Fruit fly (Drosophila melanogaster): ENCODE results near the gene Usp30.
A peak's percentile ranks its signal among the peaks of the same experiment; 100 is the strongest.

Gene Usp30

DNA sequence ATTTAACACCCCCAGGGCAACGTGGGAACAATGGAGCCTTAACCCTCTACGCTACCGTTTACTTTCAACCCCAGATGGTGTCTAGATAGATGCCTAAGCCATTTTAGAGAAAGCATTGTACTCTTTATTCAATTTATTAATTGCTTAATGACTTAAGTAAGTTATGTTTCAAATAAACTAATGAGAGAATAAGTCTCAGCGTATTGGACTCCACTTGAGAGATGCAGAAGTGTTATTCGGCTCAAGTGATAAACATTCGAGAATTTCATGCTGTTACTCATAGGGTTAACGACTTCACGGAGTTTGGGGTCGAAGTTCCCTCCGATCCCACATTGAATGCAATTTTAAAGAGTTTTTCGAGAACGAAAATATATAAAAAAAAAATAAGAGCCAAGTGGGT lies 8.7 kb upstream of the Usp30 start:
- TF ChIP-seq noc (tag; optimal IDR thresholded peaks at IDR 0.05) = no peak

DNA sequence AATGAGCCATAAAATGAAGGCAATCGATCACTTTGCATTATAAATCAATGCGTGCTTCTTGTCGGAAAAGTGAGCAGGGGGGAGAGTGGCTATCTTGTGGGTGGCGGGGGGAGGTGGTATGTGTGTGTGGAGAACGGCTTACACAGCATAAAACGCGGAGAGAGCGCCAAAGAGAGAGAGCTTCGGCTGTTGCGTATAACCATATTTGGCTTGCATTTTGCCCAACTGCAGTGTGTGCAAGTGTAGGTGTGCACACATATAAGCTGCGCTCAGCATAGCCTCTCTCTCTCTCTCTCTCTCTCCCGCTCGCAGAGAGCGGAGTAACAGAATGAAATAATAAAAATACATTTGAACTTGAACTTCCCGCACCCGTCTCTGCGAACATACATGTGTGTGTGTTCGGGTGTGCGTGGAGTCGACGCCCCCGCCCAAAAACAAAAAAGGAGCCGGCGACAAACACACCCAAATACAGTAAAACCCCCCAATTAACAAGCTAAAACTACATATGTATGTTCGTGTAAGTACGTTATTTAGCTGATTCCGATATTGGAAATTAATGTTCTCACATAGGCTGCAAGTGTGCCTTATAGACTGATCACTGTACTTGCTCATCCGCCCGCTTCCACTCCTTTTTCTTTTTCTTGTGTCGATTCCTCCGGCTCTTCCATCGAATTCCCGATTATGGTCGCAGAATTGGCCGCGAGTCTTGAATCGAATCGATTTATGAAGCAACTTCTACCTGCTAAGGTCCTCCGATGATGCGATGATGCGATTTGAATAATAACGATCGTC lies 7.4 kb upstream of the Usp30 start:
- TF ChIP-seq noc (tag; optimal IDR thresholded peaks at IDR 0.05) = no peak

DNA sequence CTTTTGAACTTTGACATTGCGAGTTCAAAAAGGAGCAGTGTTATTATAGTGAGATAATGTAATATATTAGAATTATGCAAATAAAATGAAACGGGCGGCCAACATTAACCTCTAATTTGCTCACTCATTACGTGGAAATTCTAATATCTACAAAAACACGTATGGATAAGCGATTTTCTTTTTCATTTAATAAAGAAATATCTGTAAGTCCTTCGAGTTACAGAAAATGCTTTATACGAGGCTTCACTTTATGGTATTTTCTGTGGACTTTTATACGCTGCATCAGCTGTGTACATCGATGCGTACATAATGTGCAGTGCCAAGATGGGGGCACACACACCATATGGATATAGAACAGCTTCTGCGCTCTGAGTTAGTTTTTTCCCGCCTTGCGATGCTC lies 6.4 kb upstream of the Usp30 start:
- TF ChIP-seq noc (tag; optimal IDR thresholded peaks at IDR 0.05) = no peak

DNA sequence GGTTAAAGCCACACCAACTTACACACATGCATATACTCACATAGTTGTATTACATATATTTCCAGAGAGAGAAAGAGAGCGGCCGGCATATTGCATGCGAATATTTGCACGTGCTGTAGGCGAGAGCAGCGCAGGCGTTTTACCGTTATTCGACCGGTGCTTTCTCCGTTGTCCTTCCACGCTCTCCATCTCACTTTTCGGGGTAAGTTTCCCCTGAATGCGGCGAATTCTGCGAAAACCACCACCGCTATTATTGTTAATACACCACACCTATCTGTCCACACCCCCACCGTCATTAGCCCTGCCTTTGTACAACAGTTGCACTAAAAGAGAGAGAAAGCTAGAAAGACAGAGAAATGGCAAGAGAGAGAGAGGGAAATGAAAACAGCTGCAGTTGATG lies 5.9 kb upstream of the Usp30 start:
- no peak for TF ChIP-seq noc (tag; optimal IDR thresholded peaks at IDR 0.05)

DNA sequence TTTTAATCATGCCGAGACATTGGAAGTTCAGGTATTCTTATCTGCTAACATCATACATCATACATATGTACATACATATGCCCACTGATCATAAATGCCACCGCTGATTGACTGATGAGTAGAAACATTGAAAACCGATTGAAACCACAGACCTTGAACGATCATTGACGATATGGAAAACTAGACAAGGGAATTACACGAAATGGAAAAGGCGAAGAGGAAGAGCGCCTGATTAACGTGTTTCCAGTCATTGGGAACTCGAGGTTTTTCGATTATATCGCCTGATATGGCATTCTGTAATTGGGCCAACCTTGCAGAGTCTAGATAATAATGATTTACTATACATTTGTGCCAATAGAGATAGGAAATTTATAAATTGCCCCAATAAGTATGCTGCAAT lies 5.3 kb upstream of the Usp30 start:
- no peak for TF ChIP-seq noc (tag; optimal IDR thresholded peaks at IDR 0.05)

DNA sequence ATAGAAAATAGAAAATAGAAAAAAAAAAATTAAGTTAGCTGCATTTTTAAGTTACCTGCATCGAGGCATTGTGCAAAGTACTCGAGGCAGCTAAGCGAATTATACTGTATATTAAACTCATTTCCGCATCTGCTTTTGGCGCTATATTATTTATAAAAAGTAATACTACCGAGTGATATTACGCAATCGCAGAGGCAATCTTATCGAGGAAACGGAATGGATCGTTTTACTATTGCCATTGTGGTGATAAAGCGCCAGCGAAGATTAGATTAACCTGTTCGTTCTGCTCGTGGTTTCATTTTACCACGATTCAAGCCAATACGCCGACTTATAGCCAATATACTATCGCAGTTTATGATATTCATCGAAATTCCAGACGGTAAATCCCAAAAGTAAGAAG lies 4.7 kb upstream of the Usp30 start:
- TF ChIP-seq noc (tag; optimal IDR thresholded peaks at IDR 0.05) = no peak

DNA sequence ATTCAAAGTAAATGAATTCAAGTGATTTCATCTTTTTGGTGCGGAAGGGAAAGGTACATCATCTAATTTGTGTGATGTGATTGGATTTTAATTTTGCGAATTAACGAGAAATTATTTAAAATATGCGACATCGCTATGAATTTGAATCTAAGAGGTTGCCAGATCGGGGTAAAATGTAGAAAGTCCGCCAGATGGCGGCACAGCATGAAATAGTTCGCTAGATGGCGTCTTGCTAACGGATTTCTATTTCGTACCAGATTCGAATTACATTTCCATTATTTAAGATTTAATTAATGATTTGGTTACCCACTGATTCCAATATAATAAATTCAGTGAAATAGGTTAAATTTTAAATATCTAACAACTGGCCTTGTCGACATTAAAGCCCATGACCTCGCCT lies 3.8 kb upstream of the Usp30 start:
- TF ChIP-seq noc (tag; optimal IDR thresholded peaks at IDR 0.05) = no peak

DNA sequence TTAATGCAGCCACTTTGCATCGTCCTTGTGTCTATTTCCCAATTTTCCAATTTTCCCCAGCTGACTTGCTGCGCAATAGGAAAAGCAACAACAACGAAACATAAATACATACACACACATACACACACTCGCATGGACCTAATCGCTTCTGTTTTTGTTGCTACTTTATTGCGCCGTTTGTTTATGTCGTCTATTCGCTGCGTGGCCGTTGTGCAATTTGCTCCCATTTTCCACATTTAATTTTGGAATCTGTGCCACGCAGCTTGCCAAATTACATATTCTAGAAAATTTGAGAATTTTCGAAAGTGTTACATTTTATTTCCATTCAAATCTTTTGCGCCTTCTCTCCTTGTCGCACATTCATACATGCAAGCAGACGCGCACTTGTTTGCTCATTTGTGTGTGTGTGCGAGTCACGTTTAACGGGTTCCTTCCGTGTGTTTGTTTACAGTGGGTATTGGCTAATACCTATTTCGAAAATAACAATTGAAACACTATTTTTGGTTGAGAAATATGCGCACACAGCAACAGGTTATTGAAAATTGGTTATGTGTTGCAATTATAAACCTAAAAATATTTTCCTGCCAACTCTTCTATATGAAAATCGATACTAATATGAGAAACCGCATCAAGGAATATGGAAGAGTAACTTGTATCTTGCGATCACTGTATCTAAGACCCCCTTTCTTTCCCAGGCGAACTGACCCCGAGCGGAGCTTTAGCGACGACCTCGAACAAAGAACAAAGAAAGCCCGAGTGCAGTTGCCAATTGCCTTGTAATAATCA lies 745 bp upstream of the Usp30 start:
- TF ChIP-seq noc (tag; optimal IDR thresholded peaks at IDR 0.05) = peak; percentile 59

DNA sequence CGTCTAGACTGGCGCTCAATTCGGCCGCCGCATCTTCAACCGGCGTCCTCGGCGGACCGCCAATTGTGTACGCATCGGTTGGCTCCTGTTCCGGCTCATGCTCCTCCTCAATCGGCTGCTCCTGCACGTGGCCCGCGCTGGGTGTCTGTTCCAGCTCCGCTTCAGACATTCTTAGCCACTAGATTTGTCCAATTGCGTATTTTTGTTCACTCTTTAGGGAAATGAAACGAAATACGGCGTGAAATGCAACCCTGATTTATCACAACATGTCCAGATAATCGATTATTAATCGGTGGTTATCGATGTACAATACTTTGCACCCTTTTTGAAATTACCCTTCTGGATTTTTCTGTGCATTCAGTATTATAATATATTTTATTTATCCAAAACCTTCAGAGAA lies 3.0 kb downstream of the Usp30 start, which contains the start of gene mof:
TSS of gene mof (minus strand) at position 270 of the 400 bp plus-strand sequence.
- no peak for TF ChIP-seq noc (tag; optimal IDR thresholded peaks at IDR 0.05)

DNA sequence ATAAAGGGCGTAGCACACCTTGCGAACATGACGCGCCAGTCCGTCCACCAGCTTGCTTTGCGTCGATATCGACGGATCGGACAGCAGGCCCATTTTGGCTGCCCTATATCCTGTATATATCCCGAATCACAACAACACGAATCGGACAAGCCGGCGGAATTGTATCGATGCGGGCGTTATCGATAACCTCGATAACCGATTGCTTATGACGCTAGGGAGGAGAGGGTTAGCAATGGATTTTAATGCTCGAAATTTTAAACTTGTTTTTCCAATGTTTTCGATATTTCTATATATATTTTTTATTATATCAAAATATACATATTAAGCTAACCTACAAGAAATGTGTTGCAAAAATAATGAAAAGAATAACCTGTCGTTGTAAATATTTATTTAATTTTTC lies 6.4 kb downstream of the Usp30 start, which contains the start of gene GAA1:
TSS of gene GAA1 (minus strand) at position 194 of the 400 bp plus-strand sequence.
- TF ChIP-seq noc (tag; optimal IDR thresholded peaks at IDR 0.05) = no peak

DNA sequence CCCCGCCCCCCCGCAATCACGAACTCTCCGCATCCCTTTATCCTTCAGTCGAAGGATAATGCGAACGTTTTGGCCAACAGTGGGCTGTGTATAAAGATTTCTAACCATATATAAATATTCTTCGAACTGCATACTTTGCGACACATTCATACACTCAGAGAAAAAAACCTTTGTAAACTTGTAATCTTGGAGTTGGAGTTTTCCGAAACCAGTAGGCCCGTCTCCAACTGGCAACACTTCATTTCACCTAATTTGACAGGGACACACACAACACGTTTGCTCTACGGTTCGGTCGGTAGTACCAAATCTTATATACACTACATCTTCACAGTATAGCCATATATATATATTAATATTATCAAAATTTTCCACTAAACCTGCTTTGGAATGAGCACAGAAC lies 10.8 kb downstream of the Usp30 start, which contains the start of gene CG15764:
TSS of gene CG15764 (plus strand) at position 301 of the 400 bp plus-strand sequence.
- TF ChIP-seq noc (tag; optimal IDR thresholded peaks at IDR 0.05) = no peak

DNA sequence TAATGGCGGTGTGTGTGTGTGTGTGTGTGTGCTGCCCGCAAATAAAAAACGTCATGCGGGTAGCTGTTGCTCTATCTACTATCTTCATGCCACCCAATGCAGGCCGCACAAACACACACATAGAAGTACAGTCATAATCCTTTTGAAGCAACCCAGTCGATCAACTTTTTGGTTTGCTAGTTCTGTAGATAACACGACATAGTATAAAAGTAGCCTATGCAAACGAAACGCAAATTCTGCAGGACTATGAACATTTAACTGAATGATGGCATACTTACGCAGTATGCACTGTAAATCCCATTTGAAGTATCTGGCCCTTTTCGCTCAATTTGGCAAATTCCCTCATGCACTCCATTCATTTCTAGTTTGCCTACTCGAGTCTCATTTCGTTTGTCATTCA lies 13.5 kb downstream of the Usp30 start:
- no peak for TF ChIP-seq noc (tag; optimal IDR thresholded peaks at IDR 0.05)

DNA sequence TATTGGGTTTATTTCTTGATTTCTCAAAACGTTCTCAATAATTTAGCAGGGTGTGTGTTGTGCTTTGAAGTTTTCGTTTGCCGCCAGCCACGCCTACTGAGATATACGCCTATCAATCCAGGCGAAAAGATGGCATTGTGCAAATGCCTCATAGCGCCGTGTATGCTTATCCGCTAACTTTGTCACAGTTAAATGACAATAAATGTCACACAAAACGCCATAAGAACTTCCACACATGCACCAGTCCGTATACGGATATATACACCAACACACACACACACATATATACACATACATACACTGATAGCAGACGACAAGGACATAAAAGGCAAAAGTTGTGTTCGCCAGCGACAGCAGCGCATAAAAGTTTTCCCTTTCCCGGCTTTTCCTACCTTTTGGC lies 14.5 kb downstream of the Usp30 start, which contains the start of gene CG43137:
TSS of gene CG43137 (minus strand) at position 101 of the 400 bp plus-strand sequence.
- TF ChIP-seq noc (tag; optimal IDR thresholded peaks at IDR 0.05) = no peak

DNA sequence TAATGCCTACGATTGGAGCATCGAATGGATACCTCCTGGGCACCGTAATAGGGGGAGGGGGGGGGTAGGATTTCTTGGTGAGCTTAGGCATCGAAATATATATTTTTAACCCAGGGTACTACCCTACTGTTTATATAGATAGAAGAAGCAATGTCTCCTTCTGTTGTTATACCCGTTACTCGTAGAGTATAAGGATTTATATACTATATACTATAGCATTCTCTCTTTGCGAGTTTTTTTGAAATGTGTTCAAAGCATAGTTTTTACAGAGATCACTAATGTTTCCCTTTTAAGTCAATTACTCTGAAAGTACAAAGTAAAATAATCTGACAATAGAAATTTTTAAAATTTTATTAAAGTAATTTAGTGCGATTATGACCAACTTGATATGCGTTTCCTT lies 26.1 kb downstream of the Usp30 start, which contains the start of gene CG43136:
TSS of gene CG43136 (plus strand) at position 301 of the 400 bp plus-strand sequence.
- no peak for TF ChIP-seq noc (tag; optimal IDR thresholded peaks at IDR 0.05)

DNA sequence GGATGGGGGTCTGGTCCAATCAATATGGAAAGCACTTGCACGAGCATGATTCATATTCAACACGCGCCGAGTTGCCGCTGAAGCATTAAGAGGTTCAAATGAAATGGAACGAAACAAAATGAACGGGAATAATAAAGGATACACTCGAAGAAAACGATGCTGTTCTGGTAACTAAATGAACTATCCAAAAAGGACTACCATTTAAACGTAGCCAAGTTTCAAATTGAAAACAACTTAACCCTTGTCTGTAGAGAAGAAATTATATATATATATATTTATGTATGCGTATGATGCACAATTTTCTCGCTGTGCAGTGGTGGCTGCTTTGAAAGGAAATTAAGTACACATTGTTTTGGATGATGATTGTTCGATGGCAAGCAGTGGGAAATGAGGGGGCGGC lies 26.9 kb downstream of the Usp30 start:
- TF ChIP-seq noc (tag; optimal IDR thresholded peaks at IDR 0.05) = no peak

DNA sequence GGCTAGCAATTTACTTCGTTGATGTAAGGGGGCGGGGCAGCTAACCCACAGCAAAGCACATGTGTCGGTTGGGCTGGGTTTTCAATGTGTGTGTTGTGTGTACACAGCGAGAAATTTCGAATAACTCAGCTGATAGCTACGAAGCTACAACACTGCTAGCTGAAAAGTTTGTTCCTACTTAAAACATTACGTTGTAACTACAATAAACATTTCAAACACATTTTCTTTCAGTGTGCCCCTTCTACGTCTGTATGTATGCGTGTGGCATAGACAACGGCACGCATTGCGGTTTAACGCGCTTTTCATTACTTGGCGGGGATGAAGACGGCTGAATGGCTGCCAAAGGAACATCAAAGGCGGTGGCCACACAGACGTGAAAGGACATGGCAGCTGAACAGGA lies 32.0 kb downstream of the Usp30 start:
- no peak for TF ChIP-seq noc (tag; optimal IDR thresholded peaks at IDR 0.05)

DNA sequence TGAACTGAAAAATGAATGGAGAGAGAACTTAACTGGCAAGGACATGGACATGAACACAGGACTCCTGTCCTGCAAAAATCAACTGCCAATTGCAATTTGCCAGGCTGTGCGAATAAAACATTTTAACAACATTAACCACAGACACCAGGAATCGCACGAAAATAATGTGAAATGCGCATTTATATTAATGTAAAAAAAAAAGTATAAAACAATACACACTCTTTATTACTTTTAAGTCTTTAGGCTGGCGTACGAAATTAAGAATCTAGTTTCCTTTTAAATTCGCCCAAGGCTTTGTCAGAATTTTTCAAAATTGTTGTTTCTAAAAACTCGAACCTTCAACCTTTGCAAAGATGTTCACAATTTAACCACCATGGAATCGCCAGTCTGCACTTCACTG lies 34.6 kb downstream of the Usp30 start, which contains the start of gene CG12729:
TSS of gene CG12729 (plus strand) at position 301 of the 400 bp plus-strand sequence.
- TF ChIP-seq noc (tag; optimal IDR thresholded peaks at IDR 0.05) = no peak
